Fruit fly (Drosophila melanogaster) whole organism: ENCODE data around the gene teq.

Experiments
- CG8478 ChIP-seq: fragments of >200 bp; optimal IDR thresholded peaks from 2 replicates; lab custom pipeline; 2018; ENCODE audit warnings: inconsistent platforms
- Dll ChIP-seq: fragments of >200 bp; optimal IDR thresholded peaks from 2 replicates; lab custom pipeline; 2017
- EcR ChIP-seq, 2 experiments: fragments of >200 bp; optimal IDR thresholded peaks; 2 replicates each; lab custom pipeline; 2017; ENCODE audit warnings: missing biosample characterization in 2 of 2, missing genetic modification characterization in 2 of 2, missing genetic modification reagents in 2 of 2
- pan ChIP-seq: fragments of >200 bp; optimal IDR thresholded peaks from 2 replicates; lab custom pipeline; 2017
- psq ChIP-seq: fragments of >200 bp; optimal IDR thresholded peaks from 2 replicates; lab custom pipeline; 2017
- usp ChIP-seq: fragments of >200 bp; optimal IDR thresholded peaks from 2 replicates; lab custom pipeline; 2017; ENCODE audit warnings: missing biosample characterization, missing genetic modification characterization, mixed read lengths

dm6 chr3L:9041042-9041477 is 33.4 kb upstream of the teq start, which contains the start of gene Doc1:
- TF ChIP-seq EcR (GFP tag; optimal IDR thresholded peaks at IDR 0.05; lab: Kevin White, UChicago) (no peak), Dll (lab: Kevin White, UChicago) (peak; percentile 35), CG8478 (lab: Kevin White, UChicago) (no peak), psq (lab: Kevin White, UChicago) (no peak), pan (lab: Kevin White, UChicago) (no peak), usp (GFP tag; lab: Kevin White, UChicago) (no peak)
